Fruit fly (Drosophila melanogaster) whole organism, embryonic: Measurements from ENCODE around the gene HIPP1.

Experiments used
- CG1024 ChIP-seq: fragments of 200-800 bp; sonication (Bioruptor generic); IDR thresholded peaks from 2 replicates; pipeline ENCODE4 v1.3.6; 2022; ENCODE audit warnings: missing biosample characterization, missing genetic modification characterization
- CG10366 ChIP-seq: fragments of 200-800 bp; sonication (Bioruptor generic); IDR thresholded peaks from 2 replicates; pipeline ENCODE4 v1.3.6; 2022; ENCODE audit warnings: missing biosample characterization, missing genetic modification characterization
- CG11247 ChIP-seq: fragments of 200-800 bp; sonication (Bioruptor generic); IDR thresholded peaks from 2 replicates; pipeline ENCODE4 v1.3.6; 2022; ENCODE audit warnings: missing biosample characterization, missing genetic modification characterization
- CG12071 ChIP-seq: fragments of 200-800 bp; sonication (Bioruptor generic); optimal IDR thresholded peaks from 3 replicates; lab custom pipeline; 2018; ENCODE audit warnings: missing biosample characterization, mild to moderate bottlenecking, missing genetic modification characterization
- CG12104 ChIP-seq: fragments of 200-800 bp; sonication (Bioruptor generic); optimal IDR thresholded peaks from 3 replicates; lab custom pipeline; 2016; ENCODE audit warnings: missing biosample characterization, missing genetic modification characterization
- CG12391 ChIP-seq: fragments of 200-800 bp; sonication (Bioruptor generic); optimal IDR thresholded peaks from 3 replicates; lab custom pipeline; 2018; ENCODE audit warnings: missing biosample characterization, mild to moderate bottlenecking, missing genetic modification characterization, moderate library complexity
- CG12659 ChIP-seq: fragments of 200-800 bp; sonication (Bioruptor generic); optimal IDR thresholded peaks from 3 replicates; lab custom pipeline; 2017; ENCODE audit warnings: mild to moderate bottlenecking, missing biosample characterization, missing genetic modification reagents, missing genetic modification characterization
- CG12744 ChIP-seq: fragments of 200-800 bp; sonication (Bioruptor generic); optimal IDR thresholded peaks from 2 replicates; lab custom pipeline; 2016; ENCODE audit warnings: missing biosample characterization, missing genetic modification characterization
- CG15269 ChIP-seq: fragments of 200-800 bp; sonication (Bioruptor generic); optimal IDR thresholded peaks from 2 replicates; lab custom pipeline; 2018; ENCODE audit warnings: missing biosample characterization, mild to moderate bottlenecking, missing genetic modification characterization, moderate library complexity
- CG15696 ChIP-seq: fragments of 200-800 bp; sonication (Bioruptor generic); optimal IDR thresholded peaks from 2 replicates; lab custom pipeline; 2019; ENCODE audit warnings: missing biosample characterization, mild to moderate bottlenecking, missing genetic modification characterization, moderate library complexity
- CG16815 ChIP-seq: fragments of 200-800 bp; sonication (Bioruptor generic); optimal IDR thresholded peaks from 3 replicates; lab custom pipeline; 2017; ENCODE audit warnings: missing biosample characterization, mild to moderate bottlenecking, missing genetic modification characterization
- CG16863 ChIP-seq: fragments of 200-800 bp; sonication (Bioruptor generic); optimal IDR thresholded peaks from 3 replicates; lab custom pipeline; 2016; ENCODE audit warnings: missing biosample characterization, missing genetic modification characterization
- CG17359 ChIP-seq: fragments of 200-800 bp; sonication (Bioruptor generic); optimal IDR thresholded peaks from 3 replicates; lab custom pipeline; 2018; ENCODE audit warnings: missing biosample characterization, mild to moderate bottlenecking, missing genetic modification characterization, moderate library complexity
- CG17612 ChIP-seq: fragments of 200-800 bp; sonication (Bioruptor generic); IDR thresholded peaks from 2 replicates; pipeline ENCODE4 v1.3.6; 2022; ENCODE audit warnings: missing biosample characterization, missing genetic modification characterization
- CG17912 ChIP-seq: fragments of 200-800 bp; sonication (Bioruptor generic); optimal IDR thresholded peaks from 2 replicates; lab custom pipeline; 2018; ENCODE audit warnings: missing biosample characterization, mild to moderate bottlenecking, missing genetic modification characterization
- CG18476 ChIP-seq: fragments of 200-800 bp; sonication (Bioruptor generic); optimal IDR thresholded peaks from 2 replicates; lab custom pipeline; 2016; ENCODE audit warnings: missing biosample characterization, mild to moderate bottlenecking, missing genetic modification characterization
- CG31224 ChIP-seq: fragments of 200-800 bp; sonication (Bioruptor generic); IDR thresholded peaks from 2 replicates; pipeline ENCODE4 v1.3.6; 2022; ENCODE audit warnings: missing biosample characterization, missing genetic modification characterization
- CG3281 ChIP-seq: fragments of 200-800 bp; sonication (Bioruptor generic); optimal IDR thresholded peaks from 3 replicates; lab custom pipeline; 2017; ENCODE audit warnings: missing biosample characterization, mild to moderate bottlenecking, missing genetic modification characterization
- CG3407 ChIP-seq: fragments of 200-800 bp; sonication (Bioruptor generic); optimal IDR thresholded peaks from 2 replicates; lab custom pipeline; 2018; ENCODE audit warnings: missing biosample characterization, mild to moderate bottlenecking, missing genetic modification characterization
- CG4360 ChIP-seq: fragments of 200-800 bp; sonication (Bioruptor generic); IDR thresholded peaks from 2 replicates; pipeline ENCODE4 v1.3.6; 2022; ENCODE audit warnings: missing biosample characterization, missing genetic modification characterization
- CG4617 ChIP-seq: fragments of 200-800 bp; sonication (Bioruptor generic); optimal IDR thresholded peaks from 3 replicates; lab custom pipeline; 2016; ENCODE audit warnings: missing biosample characterization, missing genetic modification characterization, borderline replicate concordance
- CG4820 ChIP-seq: fragments of 200-800 bp; sonication (Bioruptor generic); optimal IDR thresholded peaks from 3 replicates; lab custom pipeline; 2016; ENCODE audit warnings: missing biosample characterization, missing genetic modification characterization
- CG5953 ChIP-seq: fragments of 200-800 bp; sonication (Bioruptor generic); IDR thresholded peaks from 2 replicates; pipeline ENCODE4 v1.3.6; 2022; ENCODE audit warnings: missing biosample characterization, missing genetic modification characterization
- CG7963 ChIP-seq: fragments of 200-800 bp; sonication (Bioruptor generic); IDR thresholded peaks from 3 replicates; pipeline ENCODE4 v1.3.6; 2022; ENCODE audit warnings: missing biosample characterization, missing genetic modification characterization; ENCODE audit not compliant: partially characterized antibody
- CG8089 ChIP-seq: fragments of 200-800 bp; sonication (Bioruptor generic); optimal IDR thresholded peaks from 3 replicates; lab custom pipeline; 2016; ENCODE audit warnings: missing biosample characterization, missing genetic modification characterization
- CG8359 ChIP-seq: fragments of 200-800 bp; sonication (Bioruptor generic); optimal IDR thresholded peaks from 2 replicates; lab custom pipeline; 2017; ENCODE audit warnings: missing biosample characterization, mild to moderate bottlenecking, missing genetic modification characterization, borderline replicate concordance
- Camta ChIP-seq: fragments of 200-800 bp; sonication (Bioruptor generic); optimal IDR thresholded peaks from 2 replicates; lab custom pipeline; 2016; ENCODE audit warnings: missing biosample characterization, missing genetic modification characterization
- Dll ChIP-seq: fragments of 200-800 bp; sonication (Bioruptor generic); IDR thresholded peaks from 4 replicates; pipeline ENCODE4 v1.3.6; 2022; ENCODE audit warnings: missing biosample characterization, missing genetic modification characterization; ENCODE audit not compliant: partially characterized antibody
- Hmx ChIP-seq: fragments of 200-800 bp; sonication (Bioruptor generic); optimal IDR thresholded peaks from 2 replicates; lab custom pipeline; 2016; ENCODE audit warnings: missing biosample characterization, missing genetic modification characterization
- Med ChIP-seq: fragments of 200-800 bp; sonication (Bioruptor generic); peaks from one replicate; lab custom pipeline; 2016; ENCODE audit warnings: missing biosample characterization, missing genetic modification characterization, mild to moderate bottlenecking, inconsistent platforms, moderate library complexity
- NC2α ChIP-seq: fragments of 200-800 bp; sonication (Bioruptor generic); optimal IDR thresholded peaks from 2 replicates; lab custom pipeline; 2016; ENCODE audit warnings: missing biosample characterization, missing genetic modification characterization
- Sry-β ChIP-seq: fragments of 200-800 bp; sonication (Bioruptor generic); optimal IDR thresholded peaks from 2 replicates; lab custom pipeline; 2018; ENCODE audit warnings: missing biosample characterization, mild to moderate bottlenecking, missing genetic modification characterization, moderate library complexity
- Stat92E ChIP-seq, 3 experiments: fragments of >200 bp in 2 of 3; fragments of 200-800 bp in 1 of 3; sonication (Bioruptor generic) in 1 of 3; optimal IDR thresholded peaks; 2 replicates each; lab custom pipeline; 2017 to 2019; ENCODE audit warnings: missing biosample characterization in 3 of 3, missing genetic modification characterization in 3 of 3, mild to moderate bottlenecking in 1 of 3, moderate library complexity in 1 of 3
- Trl ChIP-seq, 3 experiments: fragments of >200 bp in 2 of 3; fragments of 200-800 bp in 1 of 3; sonication (Bioruptor generic) in 1 of 3; optimal IDR thresholded peaks; 2 replicates in 1 of 3; 3 replicates in 2 of 3; lab custom pipeline; 2016 to 2017; ENCODE audit warnings: missing biosample characterization in 1 of 3, missing genetic modification characterization in 1 of 3
- YL-1 ChIP-seq: fragments of 200-800 bp; sonication (Bioruptor generic); optimal IDR thresholded peaks from 3 replicates; lab custom pipeline; 2017; ENCODE audit warnings: missing biosample characterization, mild to moderate bottlenecking, missing genetic modification characterization
- al ChIP-seq: fragments of 200-800 bp; sonication (Bioruptor generic); IDR thresholded peaks from 2 replicates; pipeline ENCODE4 v1.3.6; 2022; ENCODE audit warnings: missing biosample characterization, missing genetic modification characterization
- amos ChIP-seq: fragments of 200-800 bp; sonication (Bioruptor generic); IDR thresholded peaks from 2 replicates; pipeline ENCODE4 v1.3.6; 2022; ENCODE audit warnings: missing biosample characterization, missing genetic modification characterization; ENCODE audit not compliant: partially characterized antibody
- bowl ChIP-seq: fragments of 200-800 bp; sonication (Bioruptor generic); IDR thresholded peaks from 2 replicates; pipeline ENCODE4 v1.3.6; 2022; ENCODE audit warnings: missing biosample characterization, missing genetic modification characterization
- crol ChIP-seq: fragments of 200-800 bp; sonication (Bioruptor generic); IDR thresholded peaks from 2 replicates; pipeline ENCODE4 v1.3.6; 2022; ENCODE audit warnings: missing biosample characterization, missing genetic modification characterization
- en ChIP-seq: fragments of 200-800 bp; sonication (Bioruptor generic); optimal IDR thresholded peaks from 2 replicates; lab custom pipeline; 2016; ENCODE audit warnings: missing biosample characterization, missing genetic modification characterization
- gsb-n ChIP-seq: fragments of 200-800 bp; sonication (Bioruptor generic); optimal IDR thresholded peaks from 3 replicates; lab custom pipeline; 2018; ENCODE audit warnings: missing biosample characterization, mild to moderate bottlenecking, missing genetic modification characterization
- inv ChIP-seq: fragments of 200-800 bp; sonication (Bioruptor generic); IDR thresholded peaks from 2 replicates; pipeline ENCODE4 v1.3.6; 2022; ENCODE audit warnings: missing biosample characterization, missing genetic modification characterization; ENCODE audit not compliant: partially characterized antibody
- phol ChIP-seq: fragments of 200-800 bp; sonication (Bioruptor generic); optimal IDR thresholded peaks from 3 replicates; lab custom pipeline; 2018; ENCODE audit warnings: missing biosample characterization, mild to moderate bottlenecking, missing genetic modification characterization, moderate library complexity
- so ChIP-seq: fragments of 200-800 bp; sonication (Bioruptor generic); IDR thresholded peaks from 3 replicates; pipeline ENCODE4 v1.3.6; 2022; ENCODE audit warnings: missing biosample characterization, missing genetic modification characterization
- sqz ChIP-seq: fragments of 200-800 bp; sonication (Bioruptor generic); optimal IDR thresholded peaks from 3 replicates; lab custom pipeline; 2018; ENCODE audit warnings: missing biosample characterization, mild to moderate bottlenecking, missing genetic modification characterization
- tio ChIP-seq: fragments of 200-800 bp; sonication (Bioruptor generic); optimal IDR thresholded peaks from 2 replicates; lab custom pipeline; 2017; ENCODE audit warnings: missing biosample characterization, missing genetic modification characterization, inconsistent platforms
- trh ChIP-seq: fragments of 200-800 bp; sonication (Bioruptor generic); optimal IDR thresholded peaks from 2 replicates; lab custom pipeline; 2016; ENCODE audit warnings: missing biosample characterization, missing genetic modification characterization
- usp ChIP-seq: fragments of >200 bp; optimal IDR thresholded peaks from 2 replicates; lab custom pipeline; 2017; ENCODE audit warnings: missing biosample characterization, missing genetic modification characterization
- wdn ChIP-seq: fragments of 200-800 bp; sonication (Bioruptor generic); IDR thresholded peaks from 2 replicates; pipeline ENCODE4 v1.3.6; 2022; ENCODE audit warnings: missing biosample characterization, missing genetic modification characterization

Gene HIPP1

DNA sequence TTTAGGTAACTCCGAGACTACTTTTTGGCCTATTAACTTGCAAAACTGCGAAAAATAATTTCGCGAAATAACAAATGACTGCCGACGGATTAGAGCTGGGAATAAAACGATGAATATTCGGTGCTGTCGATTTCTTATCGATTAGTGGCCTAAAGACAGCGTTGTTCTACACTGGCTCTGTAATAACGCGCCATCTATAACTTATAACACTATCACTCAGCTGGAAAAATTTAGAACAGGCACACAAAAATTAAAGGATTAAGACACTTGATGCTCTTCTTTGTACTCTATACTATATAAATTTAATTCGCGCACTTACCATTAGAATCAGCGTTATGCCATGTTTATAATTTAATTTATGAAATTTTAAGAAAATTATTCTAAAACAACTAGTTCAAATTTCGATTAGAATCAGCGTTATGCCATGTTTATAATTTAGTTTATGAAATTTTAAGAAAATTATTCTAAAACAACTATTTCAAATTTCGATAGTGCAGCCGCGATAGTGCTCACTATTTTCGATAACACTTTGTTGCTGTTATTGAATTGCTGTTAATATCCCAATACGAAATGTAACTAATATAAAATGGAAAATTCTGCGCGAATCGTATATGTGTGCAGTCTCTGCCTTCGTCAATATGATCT lies 32.1 kb downstream of the HIPP1 start, which contains the start of the genes CSN3 and CG11456 (continued):
- TF ChIP-seq so (no peak), bowl (GFP tag; lab: Robert Waterston, UW) (no peak), YL-1 (GFP tag; lab: Kevin White, UChicago) (peak; percentile 45), CG3407 (GFP tag; lab: Kevin White, UChicago) (no peak), wdn (no peak), amos (peak; percentile 74), CG16815 (no peak), gsb-n (tag; lab: Kevin White, UChicago) (no peak), CG12104 (GFP tag; lab: Kevin White, UChicago) (no peak), CG17612 (no peak), CG12744 (GFP tag; lab: Kevin White, UChicago) (no peak), CG8359 (GFP tag; lab: Kevin White, UChicago) (no peak), tio (GFP tag; lab: Kevin White, UChicago) (no peak), CG16863 (peak; percentile 18), NC2α (GFP tag; lab: Kevin White, UChicago) (no peak), CG12391 (tag; lab: Kevin White, UChicago) (peak; percentile 61), CG31224 (GFP tag; lab: Robert Waterston, UW) (no peak), en (GFP tag; lab: Kevin White, UChicago) (no peak), Camta (GFP tag; lab: Kevin White, UChicago) (peak; percentile 43), CG11247 (peak; percentile 33; the same call in 1 of the 2 replicates), Hmx (no peak), CG5953 (GFP tag; lab: Robert Waterston, UW) (no peak), phol (tag; lab: Kevin White, UChicago) (peak; percentile 65), Med (GFP tag; lab: Kevin White, UChicago) (no peak), Sry-β (GFP tag; lab: Kevin White, UChicago) (no peak), CG4617 (GFP tag; lab: Kevin White, UChicago) (peak; percentile 58), CG12659 (GFP tag; lab: Kevin White, UChicago) (peak; percentile 79), inv (GFP tag; lab: Robert Waterston, UW) (peak; percentile 56), CG4360 (no peak), trh (GFP tag; lab: Kevin White, UChicago) (no peak), CG18476 (GFP tag; lab: Kevin White, UChicago) (peak; percentile 38), sqz (no peak), CG4820 (GFP tag; lab: Kevin White, UChicago) (peak; percentile 34), CG3281 (peak; percentile 14), Dll (GFP tag; lab: Robert Waterston, UW) (peak; percentile 68; the same call in 3 of the 4 replicates), CG17912 (no peak), CG10366 (GFP tag; lab: Robert Waterston, UW) (no peak), crol (no peak), CG15696 (no peak), CG7963 (GFP tag; lab: Robert Waterston, UW) (peak; percentile 72), usp (GFP tag; lab: Kevin White, UChicago) (no peak), CG15269 (tag; lab: Kevin White, UChicago) (no peak), Trl (optimal IDR thresholded peaks at IDR 0.05; lab: Kevin White, UChicago) (no peak), Trl (GFP tag; optimal IDR thresholded peaks at IDR 0.05; lab: Kevin White, UChicago) (peak; percentile 50), CG17359 (peak; percentile 26), CG1024 (no peak), CG12071 (GFP tag; lab: Kevin White, UChicago) (no peak), al (GFP tag; lab: Robert Waterston, UW) (no peak), CG8089 (GFP tag; lab: Kevin White, UChicago) (no peak), Stat92E (GFP tag; optimal IDR thresholded peaks at IDR 0.05; lab: Kevin White, UChicago) (peak in 1 of 3 experiments; percentile 9)
